Fruit fly (Drosophila melanogaster) whole organism: ENCODE data around the gene Sac1.

Experiments used
- CG8478 ChIP-seq: fragments of >200 bp; optimal IDR thresholded peaks from 2 replicates; lab custom pipeline; 2018; ENCODE audit warnings: inconsistent platforms
- pan ChIP-seq: fragments of >200 bp; optimal IDR thresholded peaks from 2 replicates; lab custom pipeline; 2017
- psq ChIP-seq: fragments of >200 bp; optimal IDR thresholded peaks from 2 replicates; lab custom pipeline; 2017
- usp ChIP-seq: fragments of >200 bp; optimal IDR thresholded peaks from 2 replicates; lab custom pipeline; 2017; ENCODE audit warnings: missing biosample characterization, missing genetic modification characterization, mixed read lengths

DNA sequence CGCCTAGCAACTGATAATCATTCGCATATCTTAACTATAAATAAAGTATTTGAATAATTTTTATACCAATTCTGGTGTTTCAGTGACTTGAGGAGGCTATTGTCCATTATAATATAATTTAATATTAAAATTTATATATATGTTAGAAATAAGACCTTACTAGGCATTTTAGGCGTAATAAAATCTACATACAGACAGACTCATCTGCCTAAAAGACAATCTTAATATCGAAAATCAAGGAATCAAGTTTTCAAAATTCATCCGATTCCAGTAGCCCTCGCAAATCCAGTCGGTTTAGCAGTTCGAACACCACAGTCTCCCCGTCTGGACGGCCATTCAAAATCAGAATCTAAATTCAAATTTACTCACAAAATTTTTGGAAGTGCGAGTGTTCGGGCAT is 4.1 kb downstream of the Sac1 start, which contains the start of the genes CG9130 and CG9133:
- no peak for TF ChIP-seq CG8478 (lab: Kevin White, UChicago)
- TF ChIP-seq psq (lab: Kevin White, UChicago): no peak
- no peak for TF ChIP-seq usp (GFP tag; lab: Kevin White, UChicago)
- TF ChIP-seq pan (lab: Kevin White, UChicago): no peak
